Worm (Caenorhabditis elegans) whole organism, L4 larva: ENCODE results near the gene T21E8.4.

Experiments used
- T26A8.4 ChIP-seq: fragments of 200-800 bp; sonication (Bioruptor generic); IDR thresholded peaks from 2 replicates; pipeline ENCODE4 v1.3.6; 2022; ENCODE audit warnings: missing genetic modification characterization, missing compliant biosample characterization
- ZK546.5 ChIP-seq, 2 experiments: sonication (generic microtip); optimal IDR thresholded peaks; 2 replicates each; lab custom pipeline; 2017; ENCODE audit warnings: missing biosample characterization in 2 of 2, missing genetic modification characterization in 2 of 2
- aha-1 ChIP-seq: fragments of 150-350 bp; peaks from one replicate; lab custom pipeline; 2014; ENCODE audit warnings: missing biosample characterization, missing genetic modification characterization
- aly-2 ChIP-seq: sonication (generic microtip); optimal IDR thresholded peaks from 2 replicates; lab custom pipeline; 2018; ENCODE audit warnings: missing biosample characterization, missing genetic modification characterization
- arid-1 ChIP-seq: fragments of 200-800 bp; sonication (Bioruptor generic); conservative IDR thresholded peaks from 2 replicates; pipeline ENCODE4 v1.3.6; 2022; ENCODE audit warnings: missing genetic modification reagents, missing genetic modification characterization, missing compliant biosample characterization
- ceh-32 ChIP-seq: sonication (generic microtip); optimal IDR thresholded peaks from 2 replicates; lab custom pipeline; 2016; ENCODE audit warnings: mild to moderate bottlenecking, missing genetic modification characterization, missing compliant biosample characterization; ENCODE audit not compliant: poor library complexity
- dmd-6 ChIP-seq: fragments of 200-800 bp; sonication (Bioruptor generic); IDR thresholded peaks from 2 replicates; pipeline ENCODE4 v1.3.6; 2022; ENCODE audit warnings: missing genetic modification reagents, missing genetic modification characterization, missing compliant biosample characterization
- dmd-8 ChIP-seq: fragments of 200-800 bp; sonication (Bioruptor generic); IDR thresholded peaks from 2 replicates; pipeline ENCODE4 v1.3.6; 2022; ENCODE audit warnings: missing genetic modification characterization, missing compliant biosample characterization
- egl-27 ChIP-seq: sonication (generic microtip); optimal IDR thresholded peaks from 3 replicates; lab custom pipeline; 2017; ENCODE audit warnings: missing biosample characterization, missing genetic modification reagents, missing genetic modification characterization
- fkh-10 ChIP-seq: fragments of 150-350 bp; optimal IDR thresholded peaks from 2 replicates; lab custom pipeline; 2014; ENCODE audit warnings: missing biosample characterization, missing genetic modification reagents, missing genetic modification characterization
- hlh-11 ChIP-seq: fragments of 200-800 bp; sonication (Bioruptor generic); optimal IDR thresholded peaks from 2 replicates; lab custom pipeline; 2018; ENCODE audit warnings: mild to moderate bottlenecking, missing genetic modification characterization, missing compliant biosample characterization
- lin-15B ChIP-seq: fragments of 150-350 bp; sonication (generic microtip); optimal IDR thresholded peaks from 3 replicates; lab custom pipeline; 2014; ENCODE audit warnings: missing biosample characterization, missing genetic modification characterization
- lin-38 ChIP-seq: fragments of 200-800 bp; sonication (Bioruptor generic); IDR thresholded peaks from 2 replicates; pipeline ENCODE4 v1.3.6; 2022; ENCODE audit warnings: missing genetic modification reagents, missing genetic modification characterization, missing compliant biosample characterization
- mdl-1 ChIP-seq, 2 experiments: fragments of 150-350 bp in 1 of 2; sonication (generic microtip) in 1 of 2; optimal IDR thresholded peaks; 2 replicates each; lab custom pipeline; 2014 to 2017; ENCODE audit warnings: missing biosample characterization in 2 of 2, missing genetic modification characterization in 2 of 2
- nhr-28 ChIP-seq: fragments of 150-350 bp; optimal IDR thresholded peaks from 2 replicates; lab custom pipeline; 2014; ENCODE audit warnings: missing biosample characterization, missing genetic modification characterization
- pqm-1 ChIP-seq: sonication (generic microtip); optimal IDR thresholded peaks from 2 replicates; lab custom pipeline; 2017; ENCODE audit warnings: missing biosample characterization, missing genetic modification characterization
- rbr-2 ChIP-seq: sonication (generic microtip); optimal IDR thresholded peaks from 2 replicates; lab custom pipeline; 2016; ENCODE audit warnings: missing genotype, missing genetic modification characterization, missing compliant biosample characterization
- sdz-12 ChIP-seq: fragments of 200-800 bp; sonication (Bioruptor generic); optimal IDR thresholded peaks from 2 replicates; lab custom pipeline; 2018; ENCODE audit warnings: mild to moderate bottlenecking, missing genetic modification characterization, missing compliant biosample characterization
- unc-62 ChIP-seq, 3 experiments: fragments of 150-350 bp in 1 of 3; sonication (generic microtip); optimal IDR thresholded peaks in 2 of 3; peaks in 1 of 3; 1 replicate in 1 of 3; 2 replicates in 2 of 3; lab custom pipeline; 2014 to 2017; ENCODE audit warnings: missing biosample characterization in 3 of 3, missing genetic modification characterization in 3 of 3, missing genetic modification reagents in 3 of 3, missing genotype in 1 of 3
- ztf-11 ChIP-seq: fragments of 150-350 bp; optimal IDR thresholded peaks from 2 replicates; lab custom pipeline; 2014; ENCODE audit warnings: missing biosample characterization, missing genetic modification characterization
- ztf-7 ChIP-seq: fragments of 150-350 bp; optimal IDR thresholded peaks from 2 replicates; lab custom pipeline; 2014; ENCODE audit warnings: missing biosample characterization, missing genetic modification characterization

The T21E8.4 gene

ce11 chrX:10924031-10924430 lies 43.4 kb downstream of the T21E8.4 start:
- TF ChIP-seq ceh-32 (tag; lab: Kevin White, UChicago) (no peak), mdl-1 (tag; optimal IDR thresholded peaks at IDR 0.05; lab: Kevin White, UChicago) (no peak), unc-62 (GFP tag; optimal IDR thresholded peaks at IDR 0.05 in 1 of 2; lab: Kevin White, UChicago) (peak in 1 of 2 experiments; percentile 95), unc-62 (tag; optimal IDR thresholded peaks at IDR 0.05; lab: Kevin White, UChicago) (no peak)

ce11 chrX:10927136-10927535 lies 46.5 kb downstream of the T21E8.4 start:
- TF ChIP-seq ztf-7, result no peak
- no peak for TF ChIP-seq dmd-8 (GFP tag; lab: Robert Waterston, UW)
- TF ChIP-seq rbr-2 (tag; lab: Kevin White, UChicago), result no peak
- TF ChIP-seq lin-38 (GFP tag; lab: Robert Waterston, UW), result no peak
- TF ChIP-seq ZK546.5 (tag; optimal IDR thresholded peaks at IDR 0.05; lab: Kevin White, UChicago), result no peak
- TF ChIP-seq T26A8.4 (GFP tag; lab: Robert Waterston, UW), result no peak
- no peak for TF ChIP-seq egl-27 (tag; lab: Kevin White, UChicago)
- no peak for TF ChIP-seq lin-15B (tag; lab: Kevin White, UChicago)
- no peak for TF ChIP-seq arid-1 (GFP tag; lab: Robert Waterston, UW)
- TF ChIP-seq sdz-12 (GFP tag; lab: Kevin White, UChicago), result no peak
- no peak for TF ChIP-seq fkh-10 (GFP tag; lab: Kevin White, UChicago)

ce11 chrX:10928948-10929563 lies 48.4 kb downstream of the T21E8.4 start, which contains the start of gene dgn-1:
Gene dgn-1, minus strand, starts transcription at chrX:10928998.
- TF ChIP-seq nhr-28 (tag; lab: Kevin White, UChicago), result peak; percentile 42
- TF ChIP-seq hlh-11, result peak; percentile 27
- peak; percentile 47 for TF ChIP-seq aha-1 (tag; lab: Kevin White, UChicago)
- TF ChIP-seq aly-2 (tag; lab: Kevin White, UChicago), result no peak
- 0 out of 2 replicates have a peak, but pooled peaks have one; percentile 12 for TF ChIP-seq dmd-6
- TF ChIP-seq ztf-11 (tag; lab: Kevin White, UChicago), result no peak
- peak; percentile 30 for TF ChIP-seq pqm-1 (tag; lab: Kevin White, UChicago)
